Fruit fly (Drosophila melanogaster) S2 (cell line): Measurements from ENCODE around the gene Gbeta13F.

Experiments used
- CG8478 ChIP-seq: fragments of >200 bp; optimal IDR thresholded peaks from 2 replicates; lab custom pipeline; 2018
- CTCF ChIP-seq, 2 experiments: fragments of >200 bp; optimal IDR thresholded peaks; 2 replicates each; lab custom pipeline; 2018

- no peak for TF ChIP-seq CTCF (optimal IDR thresholded peaks at IDR 0.05; lab: Kevin White, UChicago)
- no peak for TF ChIP-seq CG8478 (lab: Kevin White, UChicago)
These were observed 37.6 kb upstream of the Gbeta13F start for dm6 chrX:15822363-15822762.
